Worm (Caenorhabditis elegans) whole organism, young adult: Measurements from ENCODE around the gene mpz-1.

Experiments
- B0336.3 ChIP-seq: fragments of 200-800 bp; sonication (Bioruptor generic); IDR thresholded peaks from 2 replicates; pipeline ENCODE4 v1.3.6; 2022; ENCODE audit warnings: missing genetic modification characterization, missing compliant biosample characterization
- F10E7.11 ChIP-seq: sonication (generic microtip); optimal IDR thresholded peaks from 2 replicates; lab custom pipeline; 2017; ENCODE audit warnings: mild to moderate bottlenecking, missing genetic modification characterization, moderate library complexity, missing compliant biosample characterization
- F23B12.7 ChIP-seq: sonication (generic microtip); optimal IDR thresholded peaks from 2 replicates; lab custom pipeline; 2017; ENCODE audit warnings: missing genetic modification characterization, mild to moderate bottlenecking, missing compliant biosample characterization, antibody characterized with exemption, moderate library complexity; ENCODE audit not compliant: insufficient read depth
- F52B5.7 ChIP-seq: sonication (generic microtip); optimal IDR thresholded peaks from 2 replicates; lab custom pipeline; 2016; ENCODE audit warnings: mild to moderate bottlenecking, missing genetic modification characterization, missing compliant biosample characterization
- F57A8.1 ChIP-seq: fragments of 200-800 bp; sonication (Bioruptor generic); optimal IDR thresholded peaks from 2 replicates; lab custom pipeline; 2018; ENCODE audit warnings: mild to moderate bottlenecking, missing genetic modification characterization, moderate library complexity, missing compliant biosample characterization
- T07F8.4 ChIP-seq: sonication (generic microtip); optimal IDR thresholded peaks from 2 replicates; lab custom pipeline; 2016; ENCODE audit warnings: mild to moderate bottlenecking, missing genetic modification characterization, moderate library complexity, missing compliant biosample characterization
- T26A5.8 ChIP-seq: sonication (generic microtip); optimal IDR thresholded peaks from 2 replicates; lab custom pipeline; 2016; ENCODE audit warnings: missing genetic modification characterization, missing compliant biosample characterization
- Y53G8AR.9 ChIP-seq: fragments of 200-800 bp; sonication (Bioruptor generic); conservative IDR thresholded peaks from 2 replicates; pipeline ENCODE4 v1.3.6; 2022; ENCODE audit warnings: missing genetic modification reagents, missing genetic modification characterization, missing compliant biosample characterization
- Y56A3A.18 ChIP-seq: fragments of 200-800 bp; sonication (Bioruptor generic); IDR thresholded peaks from 2 replicates; pipeline ENCODE4 v1.3.6; 2022; ENCODE audit warnings: missing genetic modification reagents, missing genetic modification characterization, missing compliant biosample characterization
- Y79H2A.3 ChIP-seq: fragments of 200-800 bp; sonication (Bioruptor generic); conservative IDR thresholded peaks from 2 replicates; pipeline ENCODE4 v1.3.6; 2022; ENCODE audit warnings: missing genetic modification reagents, missing genetic modification characterization, missing compliant biosample characterization
- Y95B8A.8 ChIP-seq: fragments of 200-800 bp; sonication (Bioruptor generic); IDR thresholded peaks from 2 replicates; pipeline ENCODE4 v1.3.6; 2022; ENCODE audit warnings: missing genetic modification reagents, missing genetic modification characterization, missing compliant biosample characterization
- ama-1 ChIP-seq, 3 experiments: fragments of 150-350 bp in 1 of 3; sonication (generic microtip) in 2 of 3; optimal IDR thresholded peaks; 2 replicates each; lab custom pipeline; 2014 to 2018; ENCODE audit warnings: missing biosample characterization in 2 of 3, missing genetic modification characterization in 2 of 3, missing genetic modification reagents in 2 of 3
- aptf-3 ChIP-seq: fragments of 200-800 bp; sonication (Bioruptor generic); IDR thresholded peaks from 2 replicates; pipeline ENCODE4 v1.3.6; 2022; ENCODE audit warnings: missing genetic modification characterization, missing compliant biosample characterization
- attf-5 ChIP-seq: fragments of 200-800 bp; sonication (Bioruptor generic); optimal IDR thresholded peaks from 2 replicates; lab custom pipeline; 2018; ENCODE audit warnings: mild to moderate bottlenecking, missing genetic modification characterization, missing compliant biosample characterization
- attf-6 ChIP-seq: fragments of 200-800 bp; sonication (Bioruptor generic); IDR thresholded peaks from 2 replicates; pipeline ENCODE4 v1.3.6; 2022; ENCODE audit warnings: missing genetic modification reagents, missing genetic modification characterization, missing compliant biosample characterization
- bed-1 ChIP-seq: fragments of 200-800 bp; sonication (Bioruptor generic); IDR thresholded peaks from 2 replicates; pipeline ENCODE4 v1.3.6; 2022; ENCODE audit warnings: missing genetic modification reagents, missing genetic modification characterization, missing compliant biosample characterization
- ceh-100 ChIP-seq: fragments of 200-800 bp; sonication (Bioruptor generic); IDR thresholded peaks from 2 replicates; pipeline ENCODE4 v1.3.6; 2022; ENCODE audit warnings: missing genetic modification reagents, missing genetic modification characterization, missing compliant biosample characterization
- ceh-40 ChIP-seq: fragments of 200-800 bp; sonication (Bioruptor generic); IDR thresholded peaks from 2 replicates; pipeline ENCODE4 v1.3.6; 2022; ENCODE audit warnings: missing genetic modification characterization, missing compliant biosample characterization
- ceh-91 ChIP-seq: fragments of 200-800 bp; sonication (Bioruptor generic); IDR thresholded peaks from 2 replicates; pipeline ENCODE4 v1.3.6; 2022; ENCODE audit warnings: missing genetic modification reagents, missing genetic modification characterization, missing compliant biosample characterization
- die-1 ChIP-seq: sonication (generic microtip); optimal IDR thresholded peaks from 2 replicates; lab custom pipeline; 2016; ENCODE audit warnings: missing genotype, mild to moderate bottlenecking, missing genetic modification characterization, missing compliant biosample characterization
- dox-1 ChIP-seq: fragments of 200-800 bp; sonication (Bioruptor generic); IDR thresholded peaks from 2 replicates; pipeline ENCODE4 v1.3.6; 2022; ENCODE audit warnings: missing genetic modification reagents, missing genetic modification characterization, missing compliant biosample characterization
- dpl-1 ChIP-seq: fragments of 150-350 bp; optimal IDR thresholded peaks from 2 replicates; lab custom pipeline; 2014; ENCODE audit warnings: missing biosample characterization, missing genetic modification reagents, missing genetic modification characterization
- efl-1 ChIP-seq: fragments of 150-350 bp; optimal IDR thresholded peaks from 2 replicates; lab custom pipeline; 2014; ENCODE audit warnings: missing biosample characterization, missing genetic modification reagents, missing genetic modification characterization
- hlh-26 ChIP-seq: fragments of 200-800 bp; sonication (Bioruptor generic); conservative IDR thresholded peaks from 2 replicates; pipeline ENCODE4 v1.3.6; 2022; ENCODE audit warnings: missing genetic modification reagents, missing genetic modification characterization, missing compliant biosample characterization
- lin-40 ChIP-seq: sonication (generic microtip); optimal IDR thresholded peaks from 2 replicates; lab custom pipeline; 2016; ENCODE audit warnings: missing genetic modification characterization, mild to moderate bottlenecking, missing compliant biosample characterization, missing genotype, missing genetic modification reagents
- lir-1 ChIP-seq: fragments of 200-800 bp; sonication (Bioruptor generic); conservative IDR thresholded peaks from 2 replicates; pipeline ENCODE4 v1.3.6; 2022; ENCODE audit warnings: missing genetic modification reagents, missing genetic modification characterization, missing compliant biosample characterization
- lsl-1 ChIP-seq: fragments of 200-800 bp; sonication (Bioruptor generic); optimal IDR thresholded peaks from 2 replicates; lab custom pipeline; 2018; ENCODE audit warnings: mild to moderate bottlenecking, missing genetic modification characterization, moderate library complexity, missing compliant biosample characterization
- lsy-27 ChIP-seq: sonication (generic microtip); optimal IDR thresholded peaks from 2 replicates; lab custom pipeline; 2017; ENCODE audit warnings: missing genetic modification characterization, mild to moderate bottlenecking, missing compliant biosample characterization, antibody characterized with exemption, missing genotype, borderline replicate concordance; ENCODE audit not compliant: insufficient read depth
- madf-3 ChIP-seq: fragments of 200-800 bp; sonication (Bioruptor generic); IDR thresholded peaks from 2 replicates; pipeline ENCODE4 v1.3.6; 2022; ENCODE audit warnings: missing genetic modification reagents, missing genetic modification characterization, missing compliant biosample characterization
- madf-6 ChIP-seq: fragments of 200-800 bp; sonication (Bioruptor generic); IDR thresholded peaks from 2 replicates; pipeline ENCODE4 v1.3.6; 2022; ENCODE audit warnings: missing genetic modification reagents, missing genetic modification characterization, missing compliant biosample characterization
- madf-8 ChIP-seq: fragments of 200-800 bp; sonication (Bioruptor generic); conservative IDR thresholded peaks from 2 replicates; pipeline ENCODE4 v1.3.6; 2022; ENCODE audit warnings: missing genetic modification reagents, missing genetic modification characterization, missing compliant biosample characterization
- mel-28 ChIP-seq: sonication (generic microtip); optimal IDR thresholded peaks from 2 replicates; lab custom pipeline; 2016; ENCODE audit warnings: borderline replicate concordance, mild to moderate bottlenecking, missing genetic modification characterization, missing compliant biosample characterization
- nfya-1 ChIP-seq: sonication (generic microtip); optimal IDR thresholded peaks from 2 replicates; lab custom pipeline; 2017; ENCODE audit warnings: antibody characterized with exemption, missing compliant biosample characterization, missing genetic modification characterization, borderline replicate concordance; ENCODE audit not compliant: insufficient read depth
- nhr-27 ChIP-seq: fragments of 200-800 bp; sonication (Bioruptor generic); optimal IDR thresholded peaks from 2 replicates; lab custom pipeline; 2018; ENCODE audit warnings: mild to moderate bottlenecking, missing genetic modification characterization, moderate library complexity, missing compliant biosample characterization
- pha-4 ChIP-seq: fragments of 150-350 bp; sonication (generic microtip); optimal IDR thresholded peaks from 2 replicates; lab custom pipeline; 2014; ENCODE audit warnings: missing biosample characterization, missing genetic modification reagents, missing genetic modification characterization
- sdz-38 ChIP-seq: sonication (generic microtip); optimal IDR thresholded peaks from 2 replicates; lab custom pipeline; 2016; ENCODE audit warnings: missing genotype, missing genetic modification characterization, missing compliant biosample characterization
- snpc-1.1 ChIP-seq: sonication (generic microtip); optimal IDR thresholded peaks from 2 replicates; lab custom pipeline; 2017; ENCODE audit warnings: missing genetic modification characterization, mild to moderate bottlenecking, missing compliant biosample characterization, antibody characterized with exemption, moderate library complexity, missing genotype, missing genetic modification reagents; ENCODE audit not compliant: insufficient read depth
- sptf-2 ChIP-seq: fragments of 200-800 bp; sonication (Bioruptor generic); optimal IDR thresholded peaks from 2 replicates; lab custom pipeline; 2018; ENCODE audit warnings: mild to moderate bottlenecking, missing genetic modification characterization, missing compliant biosample characterization
- tbp1 ChIP-seq: fragments of 200-800 bp; sonication (Bioruptor generic); optimal IDR thresholded peaks from 2 replicates; lab custom pipeline; 2018; ENCODE audit warnings: mild to moderate bottlenecking, missing genetic modification characterization, missing compliant biosample characterization
- tbx-9 ChIP-seq: sonication (generic microtip); optimal IDR thresholded peaks from 2 replicates; lab custom pipeline; 2016; ENCODE audit warnings: borderline replicate concordance, missing genetic modification characterization, inconsistent platforms, missing compliant biosample characterization
- zim-3 ChIP-seq: sonication (generic microtip); optimal IDR thresholded peaks from 2 replicates; lab custom pipeline; 2017; ENCODE audit warnings: mild to moderate bottlenecking, missing genetic modification characterization, moderate library complexity, missing compliant biosample characterization
- ztf-25 ChIP-seq: fragments of 200-800 bp; sonication (Bioruptor generic); IDR thresholded peaks from 2 replicates; pipeline ENCODE4 v1.3.6; 2022; ENCODE audit warnings: missing genetic modification reagents, missing genetic modification characterization, missing compliant biosample characterization
- ztf-26 ChIP-seq: sonication (generic microtip); optimal IDR thresholded peaks from 2 replicates; lab custom pipeline; 2017; ENCODE audit warnings: missing genetic modification characterization, missing compliant biosample characterization

The mpz-1 gene

DNA sequence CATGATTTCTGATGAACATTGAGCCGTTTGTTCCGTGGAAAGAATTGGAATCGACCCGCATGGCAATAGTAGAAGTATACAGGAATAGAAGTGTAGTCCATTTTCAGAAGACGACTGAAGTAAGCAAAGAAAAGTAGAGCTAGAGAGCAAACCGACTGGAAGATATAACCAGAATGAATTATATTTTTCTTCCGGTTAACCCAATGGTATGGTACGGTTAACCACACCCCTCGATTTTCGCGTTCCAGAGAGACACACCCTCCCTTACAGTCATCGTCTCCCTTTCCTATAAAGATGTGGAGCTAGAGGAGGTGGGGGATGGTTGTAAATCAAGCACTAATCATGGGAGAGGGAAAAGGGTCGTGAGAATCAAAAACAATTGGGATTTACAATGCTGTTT lies 54.9 kb downstream of the mpz-1 start, which contains the start of gene C09G5.14:
Gene C09G5.14, minus strand, starts transcription at position 101 of the 400 bp plus-strand sequence.
- TF ChIP-seq dox-1 (GFP tag; lab: Robert Waterston, UW) (no peak), zim-3 (no peak), sdz-38 (tag; lab: Kevin White, UChicago) (no peak), ama-1 (optimal IDR thresholded peaks at IDR 0.05; lab: Kevin White, UChicago) (no peak), ama-1 (GFP tag; optimal IDR thresholded peaks at IDR 0.05; lab: Kevin White, UChicago) (no peak), F52B5.7 (no peak), snpc-1.1 (no peak), lsy-27 (no peak), lin-40 (no peak), aptf-3 (GFP tag; lab: Robert Waterston, UW) (no peak), T07F8.4 (no peak), bed-1 (GFP tag; lab: Robert Waterston, UW) (no peak), pha-4 (tag; lab: Kevin White, UChicago) (no peak), F10E7.11 (tag; lab: Kevin White, UChicago) (no peak), T26A5.8 (tag; lab: Kevin White, UChicago) (no peak), nhr-27 (no peak), hlh-26 (no peak), F57A8.1 (no peak), ceh-40 (GFP tag; lab: Robert Waterston, UW) (no peak), Y95B8A.8 (no peak), lir-1 (GFP tag; lab: Robert Waterston, UW) (no peak)

DNA sequence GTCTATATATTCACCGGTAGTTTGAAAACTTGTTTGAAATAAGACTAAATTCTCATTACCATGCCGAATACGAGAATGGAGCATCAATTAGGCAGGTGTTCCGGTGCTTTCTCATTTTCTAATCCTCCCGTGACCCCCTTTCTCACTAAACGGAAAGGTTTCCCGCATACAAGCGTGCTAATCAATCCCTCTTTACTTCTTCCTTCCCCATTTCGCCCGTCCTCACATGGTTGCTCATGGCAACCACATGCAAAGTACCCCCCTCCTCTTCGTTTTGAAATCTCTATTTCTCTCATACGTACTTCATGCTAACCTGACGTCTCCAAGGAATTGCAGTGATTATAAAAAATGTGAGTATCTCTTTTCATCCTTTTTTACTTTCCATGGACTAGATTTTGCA lies 58.0 kb downstream of the mpz-1 start, which contains the start of gene mks-5:
Gene mks-5, plus strand, starts transcription at position 301 of the 400 bp plus-strand sequence.
- no peak for TF ChIP-seq F23B12.7 (tag; lab: Kevin White, UChicago)
- TF ChIP-seq ztf-25 (GFP tag; lab: Robert Waterston, UW) = no peak
- TF ChIP-seq snpc-1.1 = no peak
- no peak for TF ChIP-seq ceh-91 (GFP tag; lab: Robert Waterston, UW)

DNA sequence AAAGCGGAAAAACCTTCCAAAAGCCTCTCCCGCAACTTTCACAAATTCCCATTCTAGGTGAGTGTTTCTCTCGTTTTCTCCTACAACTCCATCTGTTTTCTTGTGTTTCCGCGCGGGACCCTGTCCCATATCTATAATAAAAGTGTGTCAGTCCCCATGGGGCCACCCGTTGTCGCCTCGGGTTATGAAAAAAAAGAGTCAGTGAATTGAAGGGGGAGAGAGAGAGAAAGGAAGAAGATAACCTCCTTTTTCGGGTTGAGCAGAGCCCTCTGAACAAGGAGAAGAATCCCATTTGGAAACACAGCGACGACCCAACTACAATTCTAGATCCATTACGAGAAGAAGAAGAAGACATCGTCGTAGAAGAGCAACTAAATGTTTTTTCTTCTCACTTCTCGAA lies 60.8 kb downstream of the mpz-1 start, which contains the start of gene C09G5.13:
Gene C09G5.13, plus strand, starts transcription at position 301 of the 400 bp plus-strand sequence.
- TF ChIP-seq lsl-1 (GFP tag; lab: Kevin White, UChicago) = no peak
- no peak for TF ChIP-seq mel-28 (tag; lab: Kevin White, UChicago)
- no peak for TF ChIP-seq aptf-3 (GFP tag; lab: Robert Waterston, UW)
- no peak for TF ChIP-seq Y79H2A.3
- TF ChIP-seq attf-5 (GFP tag; lab: Kevin White, UChicago) = no peak
- TF ChIP-seq ztf-26 (tag; lab: Kevin White, UChicago) = no peak
- no peak for TF ChIP-seq sdz-38 (tag; lab: Kevin White, UChicago)
- TF ChIP-seq B0336.3 (GFP tag; lab: Robert Waterston, UW) = no peak
- TF ChIP-seq ceh-100 = no peak
- TF ChIP-seq zim-3 = no peak
- no peak for TF ChIP-seq nfya-1 (tag; lab: Kevin White, UChicago)
- TF ChIP-seq bed-1 (GFP tag; lab: Robert Waterston, UW) = no peak
- no peak for TF ChIP-seq sptf-2 (GFP tag; lab: Kevin White, UChicago)
- no peak for TF ChIP-seq F10E7.11 (tag; lab: Kevin White, UChicago)

DNA sequence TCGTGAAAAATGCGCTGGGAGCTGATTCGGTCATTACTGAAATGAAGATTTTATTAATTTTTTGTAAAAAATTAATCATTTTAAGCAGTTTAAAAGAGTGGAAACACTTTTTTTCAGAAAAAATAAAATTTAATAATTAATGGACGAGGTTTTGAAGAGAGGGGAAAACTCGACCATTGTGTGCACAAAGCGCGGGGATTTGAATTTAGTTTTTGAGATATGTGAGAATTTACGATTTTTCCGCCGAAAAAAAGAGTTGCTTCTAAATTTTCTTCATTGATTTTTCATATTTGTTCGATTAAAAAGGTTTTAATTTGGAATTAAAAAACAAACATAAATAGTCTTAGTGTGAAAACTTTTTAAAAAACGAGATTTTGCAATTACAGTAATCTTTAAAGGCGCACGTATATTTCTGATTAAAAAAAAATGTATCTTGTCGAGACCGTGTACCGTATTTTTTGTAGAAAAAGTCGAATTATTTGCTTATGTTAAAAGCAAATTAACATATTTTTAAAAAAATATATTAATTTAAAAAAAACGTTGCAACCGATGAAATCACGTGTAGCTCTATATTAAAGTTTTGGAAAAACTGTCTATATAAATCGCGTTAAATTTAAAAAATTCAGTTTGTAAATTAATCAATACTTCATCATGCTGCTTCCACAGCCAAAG lies 63.5 kb downstream of the mpz-1 start, which contains the start of the genes dph-2 and C09G5.7:
Gene dph-2, minus strand, starts transcription at position 36 of the 672 bp plus-strand sequence.
Gene C09G5.7, plus strand, starts transcription at position 622 of the 672 bp plus-strand sequence.
- TF ChIP-seq dpl-1 (GFP tag; lab: Kevin White, UChicago) (peak; percentile 69), attf-6 (GFP tag; lab: Robert Waterston, UW) (no peak), Y56A3A.18 (GFP tag; lab: Robert Waterston, UW) (no peak), die-1 (no peak), madf-8 (0 out of 2 replicates have a peak, but pooled peaks have one; percentile 16), tbp1 (GFP tag; lab: Kevin White, UChicago) (no peak), snpc-1.1 (no peak), efl-1 (GFP tag; lab: Kevin White, UChicago) (peak; percentile 64), tbx-9 (tag; lab: Kevin White, UChicago) (no peak), madf-3 (no peak), madf-6 (peak; percentile 47; the same call in 1 of the 2 replicates), Y53G8AR.9 (GFP tag; lab: Robert Waterston, UW) (no peak)
